Fruit fly (Drosophila melanogaster): ENCODE measurements around the gene CG32240.

The CG32240 gene

DNA sequence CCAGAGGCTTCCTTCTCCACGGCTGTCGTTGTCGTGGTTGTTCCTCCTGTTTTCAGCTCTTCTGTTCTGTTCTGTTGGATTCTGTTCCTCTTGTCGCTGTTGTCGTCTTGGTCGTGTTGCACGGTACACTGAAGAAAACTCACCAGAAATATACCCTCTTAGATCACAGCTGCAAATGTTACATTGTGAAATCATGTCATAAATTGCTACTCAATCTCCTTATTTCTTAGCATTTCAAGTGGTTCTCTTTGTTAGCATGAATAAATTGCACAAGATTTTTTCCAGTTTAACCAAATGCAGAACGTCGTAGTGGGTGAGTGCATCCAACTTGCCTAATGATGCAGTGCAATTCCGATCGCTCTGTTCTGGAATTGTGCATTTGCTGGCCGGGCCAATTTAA is 16.4 kb upstream of the CG32240 start:
- no peak for TF ChIP-seq vri (GFP tag; optimal IDR thresholded peaks at IDR 0.05)
- no peak for TF ChIP-seq CG8319 (GFP tag; optimal IDR thresholded peaks at IDR 0.05)
- peak; percentile 77; the same call in 2 of the 3 replicates for TF ChIP-seq CG6163 (GFP tag; IDR thresholded peaks at IDR 0.05)
- peak; percentile 36 for TF ChIP-seq Met (GFP tag; optimal IDR thresholded peaks at IDR 0.05)
- TF ChIP-seq Sox15 (GFP tag; optimal IDR thresholded peaks at IDR 0.05): no peak
- TF ChIP-seq CG9139 (GFP tag; optimal IDR thresholded peaks at IDR 0.05): no peak
- TF ChIP-seq CG6792 (GFP tag; optimal IDR thresholded peaks at IDR 0.05): no peak
- TF ChIP-seq CG7368 (GFP tag; optimal IDR thresholded peaks at IDR 0.05): no peak
- peak; percentile 34 for TF ChIP-seq pdm3 (GFP tag; optimal IDR thresholded peaks at IDR 0.05)
- TF ChIP-seq cyc (GFP tag; optimal IDR thresholded peaks at IDR 0.05): no peak
- peak; percentile 46 for TF ChIP-seq Sox14 (GFP tag; optimal IDR thresholded peaks at IDR 0.05)
- peak; percentile 58 for TF ChIP-seq CG10631 (GFP tag; optimal IDR thresholded peaks at IDR 0.05)
- TF ChIP-seq CG32006 (GFP tag; optimal IDR thresholded peaks at IDR 0.05): peak; percentile 70
- TF ChIP-seq Eip93F (GFP tag; optimal IDR thresholded peaks at IDR 0.05): no peak
- no peak for TF ChIP-seq CG11902 (GFP tag; optimal IDR thresholded peaks at IDR 0.05)
- peak; percentile 40; the same call in 1 of the 2 replicates for TF ChIP-seq CG15336 (GFP tag; IDR thresholded peaks at IDR 0.05)
- TF ChIP-seq ss (GFP tag; optimal IDR thresholded peaks at IDR 0.05): no peak
- TF ChIP-seq Ets96B (tag; optimal IDR thresholded peaks at IDR 0.05): no peak
- TF ChIP-seq dsx (GFP tag; optimal IDR thresholded peaks at IDR 0.05; ENCODE audit: poor library complexity, severe bottlenecking): no peak
- no peak for TF ChIP-seq fd59A (GFP tag; optimal IDR thresholded peaks at IDR 0.05)
- TF ChIP-seq net (GFP tag; optimal IDR thresholded peaks at IDR 0.05): peak; percentile 32
- no peak for TF ChIP-seq CG1621 (tag; optimal IDR thresholded peaks at IDR 0.05)
- no peak for TF ChIP-seq dac (GFP tag; optimal IDR thresholded peaks at IDR 0.05)
- TF ChIP-seq CG31627 (GFP tag; optimal IDR thresholded peaks at IDR 0.05): peak; percentile 28
- no peak for TF ChIP-seq fd85E (GFP tag; optimal IDR thresholded peaks at IDR 0.05)
- no peak for TF ChIP-seq spab (GFP tag; optimal IDR thresholded peaks at IDR 0.05)
- TF ChIP-seq Ets21C (GFP tag; optimal IDR thresholded peaks at IDR 0.05): no peak
- peak; percentile 80 for TF ChIP-seq Eip78C (GFP tag)
- TF ChIP-seq CG8119 (GFP tag; IDR thresholded peaks at IDR 0.05): no peak
- no peak for TF ChIP-seq CG10669 (GFP tag; optimal IDR thresholded peaks at IDR 0.05)
- no peak for TF ChIP-seq Hr38 (GFP tag; optimal IDR thresholded peaks at IDR 0.05)
- peak in 1 of 2 experiments; percentile 59 for TF ChIP-seq salr (GFP tag; optimal IDR thresholded peaks at IDR 0.05)
- TF ChIP-seq CG6276 (GFP tag; optimal IDR thresholded peaks at IDR 0.05): no peak
- TF ChIP-seq achi (GFP tag; optimal IDR thresholded peaks at IDR 0.05): peak; percentile 58
- TF ChIP-seq lz (GFP tag; optimal IDR thresholded peaks at IDR 0.05): no peak
- TF ChIP-seq CG8632 (GFP tag; optimal IDR thresholded peaks at IDR 0.05): peak; percentile 12
- TF ChIP-seq Sox102F (GFP tag; optimal IDR thresholded peaks at IDR 0.05): peak; percentile 6
- TF ChIP-seq esn (GFP tag; optimal IDR thresholded peaks at IDR 0.05): peak; percentile 1
- TF ChIP-seq Blimp-1 (GFP tag; optimal IDR thresholded peaks at IDR 0.05): no peak
- TF ChIP-seq CG3032 (tag; optimal IDR thresholded peaks at IDR 0.05): no peak
- TF ChIP-seq CG16779 (tag; optimal IDR thresholded peaks at IDR 0.05): peak; percentile 35
- no peak for TF ChIP-seq CG34406 (GFP tag; optimal IDR thresholded peaks at IDR 0.05)
- peak; percentile 8 for TF ChIP-seq CG4318 (GFP tag; optimal IDR thresholded peaks at IDR 0.05)
- peak; percentile 31 for TF ChIP-seq Eip75B (GFP tag; optimal IDR thresholded peaks at IDR 0.05)
- no peak for TF ChIP-seq Smox (GFP tag; optimal IDR thresholded peaks at IDR 0.05)
- TF ChIP-seq Lpt (GFP tag; optimal IDR thresholded peaks at IDR 0.05): peak; percentile 35
- peak; percentile 51 for TF ChIP-seq svp (GFP tag)
- no peak for TF ChIP-seq fkh (GFP tag; optimal IDR thresholded peaks at IDR 0.05)
- no peak for TF ChIP-seq CG11294 (GFP tag; IDR thresholded peaks at IDR 0.05)
- TF ChIP-seq Hr4 (GFP tag; optimal IDR thresholded peaks at IDR 0.05): peak; percentile 41
- peak; percentile 50 for TF ChIP-seq OdsH (GFP tag; optimal IDR thresholded peaks at IDR 0.05)
- TF ChIP-seq CG6808 (GFP tag; optimal IDR thresholded peaks at IDR 0.05): no peak
- TF ChIP-seq Gug (GFP tag; IDR thresholded peaks at IDR 0.05): peak; percentile 37; the same call in 1 of the 2 replicates
